Worm (Caenorhabditis elegans) whole organism, L1 larva: ENCODE data around the gene mom-2.

Experiments used
- C04F5.9 ChIP-seq: sonication (generic microtip); optimal IDR thresholded peaks from 2 replicates; lab custom pipeline; 2016; ENCODE audit warnings: missing genetic modification characterization, missing compliant biosample characterization
- Y116A8C.19 ChIP-seq: sonication (generic microtip); optimal IDR thresholded peaks from 2 replicates; lab custom pipeline; 2016; ENCODE audit warnings: missing compliant biosample characterization, missing genetic modification characterization, borderline replicate concordance
- alr-1 ChIP-seq: fragments of 200-800 bp; sonication (Bioruptor generic); optimal IDR thresholded peaks from 2 replicates; lab custom pipeline; 2018; ENCODE audit warnings: borderline replicate concordance, mild to moderate bottlenecking, missing genetic modification characterization, missing compliant biosample characterization
- blmp-1 ChIP-seq: fragments of 150-350 bp; optimal IDR thresholded peaks from 2 replicates; lab custom pipeline; 2014; ENCODE audit warnings: missing biosample characterization, missing genetic modification characterization
- ceh-82 ChIP-seq, 3 experiments: fragments of 150-350 bp in 1 of 3; sonication (generic microtip) in 2 of 3; optimal IDR thresholded peaks; 2 replicates each; lab custom pipeline; 2014 to 2017; ENCODE audit warnings: missing biosample characterization in 3 of 3, missing genetic modification characterization in 3 of 3
- dsc-1 ChIP-seq: sonication (generic microtip); optimal IDR thresholded peaks from 2 replicates; lab custom pipeline; 2016; ENCODE audit warnings: mild to moderate bottlenecking, missing genetic modification characterization, missing compliant biosample characterization
- efl-1 ChIP-seq, 4 experiments: fragments of 150-350 bp; optimal IDR thresholded peaks in 3 of 4; peaks in 1 of 4; 1 replicate in 1 of 4; 2 replicates in 3 of 4; lab custom pipeline; 2014; ENCODE audit warnings: missing biosample characterization in 2 of 4, missing genetic modification characterization in 2 of 4, missing genetic modification reagents in 2 of 4
- efl-3 ChIP-seq: fragments of 200-800 bp; sonication (Bioruptor generic); optimal IDR thresholded peaks from 2 replicates; lab custom pipeline; 2018; ENCODE audit warnings: mild to moderate bottlenecking, missing genetic modification characterization, missing compliant biosample characterization
- fkh-4 ChIP-seq: sonication (generic microtip); optimal IDR thresholded peaks from 2 replicates; lab custom pipeline; 2016; ENCODE audit warnings: missing compliant biosample characterization, missing genetic modification characterization, borderline replicate concordance
- fkh-8 ChIP-seq: sonication (generic microtip); optimal IDR thresholded peaks from 2 replicates; lab custom pipeline; 2016; ENCODE audit warnings: mild to moderate bottlenecking, missing genetic modification characterization, missing compliant biosample characterization
- hlh-17 ChIP-seq: fragments of 200-800 bp; sonication (Bioruptor generic); optimal IDR thresholded peaks from 2 replicates; lab custom pipeline; 2018; ENCODE audit warnings: missing genetic modification characterization, mild to moderate bottlenecking, missing compliant biosample characterization, moderate library complexity, borderline replicate concordance
- jun-1 ChIP-seq: fragments of 150-350 bp; optimal IDR thresholded peaks from 2 replicates; lab custom pipeline; 2014; ENCODE audit warnings: missing biosample characterization, missing genetic modification reagents, missing genetic modification characterization
- lin-14 ChIP-seq: fragments of 200-800 bp; sonication (Bioruptor generic); optimal IDR thresholded peaks from 2 replicates; lab custom pipeline; 2018; ENCODE audit warnings: mild to moderate bottlenecking, missing genetic modification characterization, moderate library complexity, missing compliant biosample characterization
- lin-39 ChIP-seq: fragments of 150-350 bp; optimal IDR thresholded peaks from 2 replicates; lab custom pipeline; 2014; ENCODE audit warnings: missing biosample characterization, missing genetic modification reagents, missing genetic modification characterization
- lir-3 ChIP-seq: sonication (generic microtip); optimal IDR thresholded peaks from 2 replicates; lab custom pipeline; 2016; ENCODE audit warnings: mild to moderate bottlenecking, missing genetic modification characterization, moderate library complexity, missing compliant biosample characterization; ENCODE audit not compliant: poor library complexity
- lsy-2 ChIP-seq, 2 experiments: fragments of 150-350 bp; optimal IDR thresholded peaks; 2 replicates each; lab custom pipeline; 2014; ENCODE audit warnings: missing biosample characterization in 2 of 2, missing genetic modification characterization in 2 of 2
- mdl-1 ChIP-seq, 2 experiments: fragments of 150-350 bp; optimal IDR thresholded peaks; 2 replicates each; lab custom pipeline; 2014 to 2017; ENCODE audit warnings: missing biosample characterization in 2 of 2, missing genetic modification characterization in 2 of 2, inconsistent platforms in 1 of 2
- mef-2 ChIP-seq: fragments of 150-350 bp; optimal IDR thresholded peaks from 2 replicates; lab custom pipeline; 2014; ENCODE audit warnings: missing biosample characterization, missing genetic modification characterization
- nhr-20 ChIP-seq: sonication (generic microtip); optimal IDR thresholded peaks from 2 replicates; lab custom pipeline; 2016; ENCODE audit warnings: mild to moderate bottlenecking, missing genetic modification characterization, missing compliant biosample characterization
- nhr-237 ChIP-seq: fragments of 150-350 bp; optimal IDR thresholded peaks from 2 replicates; lab custom pipeline; 2014; ENCODE audit warnings: missing biosample characterization, missing genetic modification characterization
- nhr-28 ChIP-seq: fragments of 150-350 bp; optimal IDR thresholded peaks from 2 replicates; lab custom pipeline; 2014; ENCODE audit warnings: missing biosample characterization, missing genetic modification characterization
- nhr-71 ChIP-seq: sonication (generic microtip); optimal IDR thresholded peaks from 2 replicates; lab custom pipeline; 2016; ENCODE audit warnings: mild to moderate bottlenecking, missing genetic modification characterization, moderate library complexity, missing compliant biosample characterization
- nhr-76 ChIP-seq: sonication (generic microtip); optimal IDR thresholded peaks from 2 replicates; lab custom pipeline; 2017; ENCODE audit warnings: missing biosample characterization, missing genetic modification characterization
- nhr-84 ChIP-seq: sonication (generic microtip); optimal IDR thresholded peaks from 2 replicates; lab custom pipeline; 2017; ENCODE audit warnings: missing biosample characterization, missing genetic modification characterization
- nhr-85 ChIP-seq: sonication (generic microtip); peaks from one replicate; lab custom pipeline; 2016; ENCODE audit warnings: missing genetic modification characterization, inconsistent platforms, missing compliant biosample characterization
- pag-3 ChIP-seq: sonication (generic microtip); optimal IDR thresholded peaks from 2 replicates; lab custom pipeline; 2017; ENCODE audit warnings: missing genetic modification characterization, mild to moderate bottlenecking, missing compliant biosample characterization, antibody characterized with exemption, borderline replicate concordance; ENCODE audit not compliant: insufficient read depth
- pax-3 ChIP-seq: fragments of 200-800 bp; sonication (Bioruptor generic); optimal IDR thresholded peaks from 2 replicates; lab custom pipeline; 2018; ENCODE audit warnings: mild to moderate bottlenecking, missing genetic modification characterization, moderate library complexity, missing compliant biosample characterization
- rnt-1 ChIP-seq: sonication (generic microtip); optimal IDR thresholded peaks from 2 replicates; lab custom pipeline; 2016; ENCODE audit warnings: mild to moderate bottlenecking, missing genetic modification characterization, moderate library complexity, missing compliant biosample characterization
- skn-1 ChIP-seq: fragments of 150-350 bp; optimal IDR thresholded peaks from 2 replicates; lab custom pipeline; 2014; ENCODE audit warnings: missing biosample characterization, missing genetic modification characterization
- snpc-4 ChIP-seq: fragments of 150-350 bp; optimal IDR thresholded peaks from 2 replicates; lab custom pipeline; 2014; ENCODE audit warnings: missing biosample characterization, missing genetic modification characterization
- unc-130 ChIP-seq: fragments of 150-350 bp; optimal IDR thresholded peaks from 2 replicates; lab custom pipeline; 2017; ENCODE audit warnings: missing biosample characterization, missing genetic modification characterization, inconsistent platforms
- unc-98 ChIP-seq: fragments of 200-800 bp; sonication (Bioruptor generic); IDR thresholded peaks from 2 replicates; pipeline ENCODE4 v1.3.6; 2022; ENCODE audit warnings: missing genetic modification characterization, missing compliant biosample characterization
- vab-15 ChIP-seq: sonication (generic microtip); optimal IDR thresholded peaks from 2 replicates; lab custom pipeline; 2017; ENCODE audit warnings: missing genotype, mild to moderate bottlenecking, missing genetic modification characterization, missing compliant biosample characterization
- zip-4 ChIP-seq: fragments of 200-800 bp; sonication (Bioruptor generic); optimal IDR thresholded peaks from 2 replicates; lab custom pipeline; 2018; ENCODE audit warnings: mild to moderate bottlenecking, missing genetic modification characterization, moderate library complexity, missing compliant biosample characterization
- ztf-11 ChIP-seq, 2 experiments: sonication (generic microtip); optimal IDR thresholded peaks; 2 replicates each; lab custom pipeline; 2016 to 2017; ENCODE audit warnings: missing genetic modification characterization in 2 of 2, missing biosample characterization in 1 of 2, missing compliant biosample characterization in 1 of 2
- ztf-4 ChIP-seq: fragments of 150-350 bp; optimal IDR thresholded peaks from 2 replicates; lab custom pipeline; 2014; ENCODE audit warnings: missing biosample characterization, missing genetic modification characterization

Gene mom-2

DNA sequence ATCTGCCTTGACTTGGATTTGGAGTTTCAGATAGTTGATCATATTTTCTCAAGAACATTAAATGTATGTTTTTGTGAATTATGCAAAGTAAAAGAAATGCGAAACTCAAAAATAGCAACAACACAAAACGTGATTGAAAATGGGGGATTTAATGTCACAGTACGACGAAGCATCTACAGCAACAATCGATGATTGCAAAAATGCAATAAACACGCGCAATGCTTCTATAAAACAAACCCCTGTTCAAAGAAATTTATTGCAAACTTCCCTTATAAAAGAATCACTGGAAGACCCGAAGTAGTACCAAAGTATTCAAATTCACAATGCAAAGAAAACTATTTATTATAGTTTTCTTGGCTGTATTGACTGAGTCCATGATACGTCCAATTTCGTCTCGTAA, 37.7 kb upstream of the mom-2 start, which contains the start of gene clec-219:
Gene clec-219 (plus strand): TSS at position 301 of the 400 bp plus-strand sequence.
- TF ChIP-seq efl-1 (optimal IDR thresholded peaks at IDR 0.05; lab: Kevin White, UChicago) (no peak), efl-1 (GFP tag; optimal IDR thresholded peaks at IDR 0.05 in 1 of 2; lab: Kevin White, UChicago) (peak in 1 of 2 experiments; percentile 32), snpc-4 (no peak), nhr-20 (tag; lab: Kevin White, UChicago) (no peak), ztf-11 (tag; optimal IDR thresholded peaks at IDR 0.05; lab: Kevin White, UChicago) (no peak), lin-39 (no peak), lir-3 (tag; lab: Kevin White, UChicago) (no peak), nhr-85 (no peak)

DNA sequence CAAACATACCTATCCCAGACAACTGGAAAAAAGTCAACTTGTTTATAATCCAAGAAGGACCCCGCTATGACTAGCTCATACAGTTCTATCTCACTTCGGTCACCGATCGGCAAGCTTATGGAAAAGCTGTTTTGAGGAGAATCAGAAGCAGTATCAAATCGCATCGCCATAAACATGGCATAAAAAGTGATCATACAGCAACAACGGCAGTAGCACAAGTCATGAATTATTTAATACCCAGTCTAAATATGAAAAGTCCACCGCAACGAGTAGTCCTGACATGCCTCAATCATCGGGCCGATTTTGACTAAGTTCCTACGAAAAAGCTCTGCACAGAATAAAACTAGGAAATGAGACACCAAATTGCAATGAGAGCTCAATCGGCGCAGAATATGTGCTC, 32.2 kb upstream of the mom-2 start:
- TF ChIP-seq nhr-71 (tag; lab: Kevin White, UChicago) = no peak

DNA sequence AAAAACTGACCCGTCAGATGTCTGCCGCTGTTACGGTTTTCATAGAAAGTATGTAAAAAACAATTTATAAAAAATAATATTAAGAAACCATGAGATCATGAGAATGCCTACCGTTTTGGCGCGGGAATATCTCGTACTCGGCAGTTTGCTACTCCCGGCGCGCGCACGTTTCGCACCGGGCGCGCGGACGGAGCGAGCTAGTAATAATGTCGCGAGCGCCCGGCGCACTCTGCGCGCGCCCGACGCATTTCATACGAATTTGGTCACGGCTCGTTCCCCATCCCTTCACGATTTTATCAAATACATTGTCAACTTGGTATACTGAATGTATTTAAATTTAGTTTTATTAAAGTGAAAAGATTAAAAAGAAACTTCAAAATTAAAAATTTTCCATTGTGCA, 29.9 kb upstream of the mom-2 start:
- no peak for TF ChIP-seq unc-98 (GFP tag; lab: Robert Waterston, UW)
- TF ChIP-seq dsc-1 (tag; lab: Kevin White, UChicago) = no peak
- TF ChIP-seq Y116A8C.19 (tag; lab: Kevin White, UChicago) = no peak
- no peak for TF ChIP-seq mef-2
- TF ChIP-seq ztf-4 = no peak
- TF ChIP-seq nhr-76 (tag; lab: Kevin White, UChicago) = no peak
- TF ChIP-seq ztf-11 (tag; optimal IDR thresholded peaks at IDR 0.05; lab: Kevin White, UChicago) = no peak
- no peak for TF ChIP-seq efl-3 (GFP tag; lab: Kevin White, UChicago)
- TF ChIP-seq zip-4 = no peak
- TF ChIP-seq alr-1 (tag; lab: Kevin White, UChicago) = no peak
- no peak for TF ChIP-seq unc-130 (tag; lab: Kevin White, UChicago)
- no peak for TF ChIP-seq mdl-1 (tag; optimal IDR thresholded peaks at IDR 0.05; lab: Kevin White, UChicago)
- no peak for TF ChIP-seq nhr-84 (tag; lab: Kevin White, UChicago)
- TF ChIP-seq nhr-71 (tag; lab: Kevin White, UChicago) = no peak
- no peak for TF ChIP-seq ceh-82 (tag; optimal IDR thresholded peaks at IDR 0.05; lab: Kevin White, UChicago)
- no peak for TF ChIP-seq snpc-4
- TF ChIP-seq jun-1 = no peak
- TF ChIP-seq nhr-237 (tag; lab: Kevin White, UChicago) = no peak

DNA sequence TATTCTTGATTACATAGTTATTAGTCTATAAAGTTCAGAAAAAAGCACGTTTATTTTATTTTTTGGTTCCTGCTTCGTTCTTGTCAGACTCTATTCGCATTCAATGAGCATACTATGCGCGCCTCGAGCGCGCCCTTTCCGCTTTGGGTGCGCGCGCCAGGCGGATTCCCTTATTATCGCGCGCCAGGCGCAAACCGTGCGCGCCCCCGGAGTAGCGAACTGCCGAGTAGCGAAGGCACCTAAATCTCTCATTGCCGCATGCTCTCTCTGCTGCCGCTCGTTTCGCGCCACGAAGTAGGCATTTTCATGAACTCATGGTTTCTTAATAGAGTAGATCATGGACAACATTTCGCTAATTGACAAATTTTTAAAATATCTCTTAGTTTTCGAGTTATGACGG, 28.7 kb upstream of the mom-2 start:
- no peak for TF ChIP-seq hlh-17 (GFP tag; lab: Kevin White, UChicago)

DNA sequence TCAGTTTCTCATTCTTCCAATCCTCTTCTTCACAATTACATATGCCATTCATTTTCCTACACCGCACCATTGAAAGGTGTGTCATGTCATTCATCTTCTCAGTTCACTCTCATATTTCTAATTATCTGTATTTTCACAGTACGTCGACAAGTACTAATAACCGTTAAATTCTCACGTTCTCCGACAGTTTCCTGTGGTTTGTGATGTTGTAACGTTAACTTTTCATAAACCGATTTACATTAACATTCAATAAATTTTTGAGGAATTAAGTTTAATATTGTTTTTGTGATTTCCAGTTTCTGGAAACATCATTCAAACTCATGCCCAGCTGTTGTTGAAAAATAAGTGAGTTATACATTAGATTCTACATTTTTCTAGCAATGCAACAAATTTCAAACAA, 21.4 kb upstream of the mom-2 start, which contains the start of gene tmd-2:
Gene tmd-2 (plus strand): TSS at position 301 of the 400 bp plus-strand sequence.
- TF ChIP-seq vab-15 (tag; lab: Kevin White, UChicago) = no peak
- TF ChIP-seq C04F5.9 (tag; lab: Kevin White, UChicago) = no peak
- peak; percentile 18 for TF ChIP-seq blmp-1 (tag; lab: Kevin White, UChicago)
- no peak for TF ChIP-seq efl-1 (optimal IDR thresholded peaks at IDR 0.05; lab: Kevin White, UChicago)
- TF ChIP-seq efl-1 (GFP tag; optimal IDR thresholded peaks at IDR 0.05 in 1 of 2; lab: Kevin White, UChicago) = peak in 1 of 2 experiments; percentile 56
- TF ChIP-seq nhr-20 (tag; lab: Kevin White, UChicago) = no peak
- no peak for TF ChIP-seq fkh-8 (tag; lab: Kevin White, UChicago)
- no peak for TF ChIP-seq nhr-28 (tag; lab: Kevin White, UChicago)

DNA sequence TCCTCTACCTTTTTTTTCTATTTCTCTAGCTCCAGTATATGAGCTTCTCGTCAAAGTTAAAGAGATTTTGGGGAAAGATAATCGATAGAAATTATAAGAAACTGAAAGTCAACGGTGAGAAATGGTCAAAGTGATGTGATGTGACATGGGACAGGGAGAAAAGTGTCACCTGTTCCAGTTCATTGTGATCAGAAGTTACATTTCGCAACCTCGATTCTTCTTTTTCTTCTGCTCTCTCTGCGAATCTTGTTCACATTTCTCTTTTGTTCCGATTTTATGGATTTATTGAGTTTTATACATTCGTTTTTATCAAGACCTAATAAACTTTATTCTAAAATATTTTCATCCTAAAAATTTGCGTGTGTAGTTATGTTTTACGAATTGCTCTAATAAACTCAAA, 20.2 kb upstream of the mom-2 start:
- TF ChIP-seq pax-3 (tag; lab: Kevin White, UChicago) (no peak), rnt-1 (tag; lab: Kevin White, UChicago) (peak; percentile 54), nhr-71 (tag; lab: Kevin White, UChicago) (peak; percentile 21), lin-14 (GFP tag; lab: Kevin White, UChicago) (peak; percentile 50), unc-130 (tag; lab: Kevin White, UChicago) (peak; percentile 41), skn-1 (tag; lab: Kevin White, UChicago) (peak; percentile 12), lsy-2 (tag; optimal IDR thresholded peaks at IDR 0.05; lab: Kevin White, UChicago) (peak in 1 of 2 experiments; percentile 14), fkh-4 (tag; lab: Kevin White, UChicago) (no peak), snpc-4 (peak; percentile 26), pag-3 (tag; lab: Kevin White, UChicago) (peak; percentile 33)
